Worm (Caenorhabditis elegans): Measurements from ENCODE around the gene C04B4.1.

Gene C04B4.1

ce11 chrX:12252189-12252588 lies 28.4 kb upstream of the C04B4.1 start:
- TF ChIP-seq ZK546.5 (tag; optimal IDR thresholded peaks at IDR 0.05) (no peak), lsy-2 (tag; optimal IDR thresholded peaks at IDR 0.05) (no peak), nhr-10 (tag; optimal IDR thresholded peaks at IDR 0.05) (no peak), blmp-1 (tag; optimal IDR thresholded peaks at IDR 0.05; ENCODE audit: insufficient read depth) (no peak), gmeb-1 (tag; optimal IDR thresholded peaks at IDR 0.05) (no peak), lin-13 (GFP tag; optimal IDR thresholded peaks at IDR 0.05) (no peak), ceh-82 (tag; optimal IDR thresholded peaks at IDR 0.05) (no peak), nhr-23 (tag; optimal IDR thresholded peaks at IDR 0.05) (no peak)

- TF ChIP-seq snpc-4 (tag; optimal IDR thresholded peaks at IDR 0.05) = no peak
- TF ChIP-seq lin-39 (tag; optimal IDR thresholded peaks at IDR 0.05) = no peak
- TF ChIP-seq nhr-6 (tag; optimal IDR thresholded peaks at IDR 0.05) = no peak
- no peak for TF ChIP-seq egl-27 (tag; optimal IDR thresholded peaks at IDR 0.05)
- TF ChIP-seq nhr-23 (tag; optimal IDR thresholded peaks at IDR 0.05) = no peak
- TF ChIP-seq nhr-21 (tag; optimal IDR thresholded peaks at IDR 0.05) = no peak
- TF ChIP-seq dmd-4 (tag; optimal IDR thresholded peaks at IDR 0.05) = no peak
- TF ChIP-seq elt-1 (tag; optimal IDR thresholded peaks at IDR 0.05) = no peak
- TF ChIP-seq ztf-1 (GFP tag; conservative IDR thresholded peaks at IDR 0.05) = no peak
- TF ChIP-seq nhr-129 (tag; optimal IDR thresholded peaks at IDR 0.05) = no peak
- TF ChIP-seq nhr-10 (tag; optimal IDR thresholded peaks at IDR 0.05) = no peak
- TF ChIP-seq lin-11 (tag; optimal IDR thresholded peaks at IDR 0.05) = no peak
Observed at ce11 chrX:12256594-12257048, 24.0 kb upstream of the C04B4.1 start, which contains the start of gene E01G6.2. Gene E01G6.2 (plus strand): TSS chrX:12256644.

- no peak for TF ChIP-seq skn-1 (tag; optimal IDR thresholded peaks at IDR 0.05)
- no peak for TF ChIP-seq unc-62 (GFP tag; optimal IDR thresholded peaks at IDR 0.05)
- TF ChIP-seq lin-39 (tag; optimal IDR thresholded peaks at IDR 0.05) = no peak
- TF ChIP-seq F13H6.1 (tag; optimal IDR thresholded peaks at IDR 0.05) = no peak
- no peak for TF ChIP-seq nhr-6 (tag; optimal IDR thresholded peaks at IDR 0.05)
- no peak for TF ChIP-seq zag-1 (tag; optimal IDR thresholded peaks at IDR 0.05)
Observed at ce11 chrX:12260381-12260931, 20.1 kb upstream of the C04B4.1 start, which contains the start of gene E01G6.1. Gene E01G6.1 (plus strand): TSS chrX:12260881.

ce11 chrX:12270841-12271240 lies 9.7 kb upstream of the C04B4.1 start, which contains the start of gene otpl-8:
Gene otpl-8 (minus strand): TSS chrX:12270941.
- TF ChIP-seq ama-1 (optimal IDR thresholded peaks at IDR 0.05) = no peak
- no peak for TF ChIP-seq ztf-11 (tag; optimal IDR thresholded peaks at IDR 0.05)
- TF ChIP-seq unc-39 (tag; optimal IDR thresholded peaks at IDR 0.05) = no peak
- no peak for TF ChIP-seq alr-1 (tag; optimal IDR thresholded peaks at IDR 0.05)
- no peak for TF ChIP-seq sma-9 (GFP tag; optimal IDR thresholded peaks at IDR 0.05)
- no peak for TF ChIP-seq sma-9 (tag; optimal IDR thresholded peaks at IDR 0.05)
- no peak for TF ChIP-seq skn-1 (tag; optimal IDR thresholded peaks at IDR 0.05)
- TF ChIP-seq peb-1 (tag; optimal IDR thresholded peaks at IDR 0.05) = no peak
- no peak for TF ChIP-seq dmd-4 (tag; optimal IDR thresholded peaks at IDR 0.05)
- TF ChIP-seq gmeb-1 (tag; optimal IDR thresholded peaks at IDR 0.05) = no peak
- TF ChIP-seq zag-1 (tag; optimal IDR thresholded peaks at IDR 0.05) = no peak
- TF ChIP-seq nhr-11 (tag; optimal IDR thresholded peaks at IDR 0.05) = no peak

ce11 chrX:12273870-12274269 lies 6.7 kb upstream of the C04B4.1 start, which contains the start of gene H19J13.2:
Gene H19J13.2 (minus strand): TSS chrX:12273970.
- no peak for TF ChIP-seq mdl-1 (tag; optimal IDR thresholded peaks at IDR 0.05)
- TF ChIP-seq ZK546.5 (tag; optimal IDR thresholded peaks at IDR 0.05) = no peak
- no peak for TF ChIP-seq aly-2 (tag; optimal IDR thresholded peaks at IDR 0.05)
- no peak for TF ChIP-seq peb-1 (tag; optimal IDR thresholded peaks at IDR 0.05)
- no peak for TF ChIP-seq ama-1 (optimal IDR thresholded peaks at IDR 0.05)
- no peak for TF ChIP-seq dmd-4 (tag; optimal IDR thresholded peaks at IDR 0.05)
- TF ChIP-seq mab-5 (tag; optimal IDR thresholded peaks at IDR 0.05) = no peak
- no peak for TF ChIP-seq sma-3 (GFP tag; optimal IDR thresholded peaks at IDR 0.05)
- no peak for TF ChIP-seq nhr-21 (tag; optimal IDR thresholded peaks at IDR 0.05)
- no peak for TF ChIP-seq gmeb-1 (tag; optimal IDR thresholded peaks at IDR 0.05)
- TF ChIP-seq zag-1 (tag; optimal IDR thresholded peaks at IDR 0.05) = no peak
- TF ChIP-seq nhr-11 (tag; optimal IDR thresholded peaks at IDR 0.05) = no peak
- TF ChIP-seq ceh-82 (tag; optimal IDR thresholded peaks at IDR 0.05) = no peak
- TF ChIP-seq ztf-1 (GFP tag; conservative IDR thresholded peaks at IDR 0.05) = no peak

All from whole organism, L2 larva.